Worm (Caenorhabditis elegans) whole organism, L4 larva: ENCODE results near the gene pap-3.

Experiments
- aha-1 ChIP-seq: fragments of 150-350 bp; peaks from one replicate; lab custom pipeline; 2014; ENCODE audit warnings: missing biosample characterization, missing genetic modification characterization
- ama-1 ChIP-seq: fragments of 150-350 bp; optimal IDR thresholded peaks from 2 replicates; lab custom pipeline; 2014; ENCODE audit warnings: inconsistent platforms, mixed read lengths
- ceh-32 ChIP-seq: sonication (generic microtip); optimal IDR thresholded peaks from 2 replicates; lab custom pipeline; 2016; ENCODE audit warnings: mild to moderate bottlenecking, missing genetic modification characterization, missing compliant biosample characterization; ENCODE audit not compliant: poor library complexity
- ceh-44 ChIP-seq: fragments of 200-800 bp; sonication (Bioruptor generic); IDR thresholded peaks from 2 replicates; pipeline ENCODE4 v1.3.6; 2022; ENCODE audit warnings: missing genetic modification reagents, missing genetic modification characterization, missing compliant biosample characterization
- dmd-9 ChIP-seq: fragments of 200-800 bp; sonication (Bioruptor generic); IDR thresholded peaks from 2 replicates; pipeline ENCODE4 v1.3.6; 2022; ENCODE audit warnings: missing genetic modification reagents, missing genetic modification characterization, missing compliant biosample characterization
- dpl-1 ChIP-seq: fragments of 150-350 bp; optimal IDR thresholded peaks from 2 replicates; lab custom pipeline; 2014; ENCODE audit warnings: missing biosample characterization, missing genetic modification reagents, missing genetic modification characterization
- dve-1 ChIP-seq: sonication (generic microtip); optimal IDR thresholded peaks from 2 replicates; lab custom pipeline; 2017; ENCODE audit warnings: antibody characterized with exemption, mild to moderate bottlenecking, missing genetic modification characterization, missing compliant biosample characterization; ENCODE audit not compliant: insufficient read depth
- egl-27 ChIP-seq: sonication (generic microtip); optimal IDR thresholded peaks from 3 replicates; lab custom pipeline; 2017; ENCODE audit warnings: missing biosample characterization, missing genetic modification reagents, missing genetic modification characterization
- fkh-10 ChIP-seq: fragments of 150-350 bp; optimal IDR thresholded peaks from 2 replicates; lab custom pipeline; 2014; ENCODE audit warnings: missing biosample characterization, missing genetic modification reagents, missing genetic modification characterization
- hif-1 ChIP-seq, 2 experiments: sonication (generic microtip); optimal IDR thresholded peaks; 2 replicates each; lab custom pipeline; 2016 to 2017; ENCODE audit warnings: missing compliant biosample characterization in 2 of 2, missing genetic modification characterization in 2 of 2, missing genetic modification reagents in 2 of 2, missing genotype in 2 of 2, mild to moderate bottlenecking in 1 of 2
- hlh-11 ChIP-seq: fragments of 200-800 bp; sonication (Bioruptor generic); optimal IDR thresholded peaks from 2 replicates; lab custom pipeline; 2018; ENCODE audit warnings: mild to moderate bottlenecking, missing genetic modification characterization, missing compliant biosample characterization
- hlh-30 ChIP-seq: sonication (generic microtip); optimal IDR thresholded peaks from 2 replicates; lab custom pipeline; 2017; ENCODE audit warnings: antibody characterized with exemption, mild to moderate bottlenecking, missing genetic modification characterization, missing compliant biosample characterization; ENCODE audit not compliant: insufficient read depth
- hmg-1.1 ChIP-seq: fragments of 200-800 bp; sonication (Bioruptor generic); IDR thresholded peaks from 2 replicates; pipeline ENCODE4 v1.3.6; 2022; ENCODE audit warnings: missing genetic modification reagents, missing genetic modification characterization, missing compliant biosample characterization
- lin-1 ChIP-seq: fragments of 200-800 bp; sonication (Bioruptor generic); IDR thresholded peaks from 2 replicates; pipeline ENCODE4 v1.3.6; 2022; ENCODE audit warnings: missing genetic modification reagents, missing genetic modification characterization, missing compliant biosample characterization
- lin-13 ChIP-seq: fragments of 150-350 bp; optimal IDR thresholded peaks from 2 replicates; lab custom pipeline; 2014; ENCODE audit warnings: missing biosample characterization, missing genetic modification reagents, missing genetic modification characterization
- lin-15B ChIP-seq: fragments of 150-350 bp; sonication (generic microtip); optimal IDR thresholded peaks from 3 replicates; lab custom pipeline; 2014; ENCODE audit warnings: missing biosample characterization, missing genetic modification characterization
- lin-38 ChIP-seq: fragments of 200-800 bp; sonication (Bioruptor generic); IDR thresholded peaks from 2 replicates; pipeline ENCODE4 v1.3.6; 2022; ENCODE audit warnings: missing genetic modification reagents, missing genetic modification characterization, missing compliant biosample characterization
- lsy-2 ChIP-seq, 2 experiments: fragments of 150-350 bp in 1 of 2; sonication (generic microtip) in 1 of 2; optimal IDR thresholded peaks; 2 replicates each; lab custom pipeline; 2014 to 2017; ENCODE audit warnings: missing biosample characterization in 2 of 2, missing genetic modification characterization in 2 of 2
- mdl-1 ChIP-seq, 2 experiments: fragments of 150-350 bp in 1 of 2; sonication (generic microtip) in 1 of 2; optimal IDR thresholded peaks; 2 replicates each; lab custom pipeline; 2014 to 2017; ENCODE audit warnings: missing biosample characterization in 2 of 2, missing genetic modification characterization in 2 of 2
- mep-1 ChIP-seq: fragments of 150-350 bp; sonication (generic microtip); optimal IDR thresholded peaks from 3 replicates; lab custom pipeline; 2014; ENCODE audit warnings: missing biosample characterization, missing genetic modification characterization
- mes-2 ChIP-seq: sonication (generic microtip); optimal IDR thresholded peaks from 2 replicates; lab custom pipeline; 2016; ENCODE audit warnings: missing genotype, mild to moderate bottlenecking, missing genetic modification characterization, missing compliant biosample characterization; ENCODE audit not compliant: poor library complexity, severe bottlenecking
- nhr-10 ChIP-seq: fragments of 150-350 bp; optimal IDR thresholded peaks from 2 replicates; lab custom pipeline; 2014; ENCODE audit warnings: missing biosample characterization, missing genetic modification characterization
- nhr-11 ChIP-seq: fragments of 150-350 bp; optimal IDR thresholded peaks from 2 replicates; lab custom pipeline; 2014; ENCODE audit warnings: missing biosample characterization, missing genetic modification characterization
- nhr-25 ChIP-seq: sonication (generic microtip); optimal IDR thresholded peaks from 2 replicates; lab custom pipeline; 2017; ENCODE audit warnings: missing genetic modification characterization, mild to moderate bottlenecking, missing compliant biosample characterization, antibody characterized with exemption, moderate library complexity, borderline replicate concordance; ENCODE audit not compliant: insufficient read depth
- nhr-28 ChIP-seq: fragments of 150-350 bp; optimal IDR thresholded peaks from 2 replicates; lab custom pipeline; 2014; ENCODE audit warnings: missing biosample characterization, missing genetic modification characterization
- nhr-42 ChIP-seq: fragments of 200-800 bp; sonication (Bioruptor generic); IDR thresholded peaks from 2 replicates; pipeline ENCODE4 v1.3.6; 2022; ENCODE audit warnings: missing genetic modification characterization, missing compliant biosample characterization
- nhr-6 ChIP-seq: fragments of 150-350 bp; optimal IDR thresholded peaks from 2 replicates; lab custom pipeline; 2014; ENCODE audit warnings: missing biosample characterization, missing genetic modification characterization
- nhr-76 ChIP-seq: fragments of 150-350 bp; optimal IDR thresholded peaks from 2 replicates; lab custom pipeline; 2014; ENCODE audit warnings: missing biosample characterization, missing genetic modification characterization
- php-3 ChIP-seq: fragments of 200-800 bp; sonication (Bioruptor generic); IDR thresholded peaks from 2 replicates; pipeline ENCODE4 v1.3.6; 2022; ENCODE audit warnings: missing genetic modification reagents, missing genetic modification characterization, missing compliant biosample characterization
- rbr-2 ChIP-seq: sonication (generic microtip); optimal IDR thresholded peaks from 2 replicates; lab custom pipeline; 2016; ENCODE audit warnings: missing genotype, missing genetic modification characterization, missing compliant biosample characterization
- set-16 ChIP-seq: fragments of 200-800 bp; sonication (Bioruptor generic); IDR thresholded peaks from 2 replicates; pipeline ENCODE4 v1.3.6; 2022; ENCODE audit warnings: missing genetic modification reagents, missing genetic modification characterization, missing compliant biosample characterization
- spr-3 ChIP-seq: fragments of 200-800 bp; sonication (Bioruptor generic); optimal IDR thresholded peaks from 2 replicates; lab custom pipeline; 2018; ENCODE audit warnings: mild to moderate bottlenecking, missing genetic modification characterization, missing compliant biosample characterization
- unc-130 ChIP-seq: sonication (generic microtip); optimal IDR thresholded peaks from 2 replicates; lab custom pipeline; 2016; ENCODE audit warnings: missing genetic modification reagents, missing genetic modification characterization, missing compliant biosample characterization
- unc-62 ChIP-seq, 3 experiments: fragments of 150-350 bp in 1 of 3; sonication (generic microtip); optimal IDR thresholded peaks in 2 of 3; peaks in 1 of 3; 1 replicate in 1 of 3; 2 replicates in 2 of 3; lab custom pipeline; 2014 to 2017; ENCODE audit warnings: missing biosample characterization in 3 of 3, missing genetic modification characterization in 3 of 3, missing genetic modification reagents in 3 of 3, missing genotype in 1 of 3
- zfp-3 ChIP-seq: fragments of 200-800 bp; sonication (Bioruptor generic); conservative IDR thresholded peaks from 2 replicates; pipeline ENCODE4 v1.3.6; 2022; ENCODE audit warnings: missing genetic modification reagents, missing genetic modification characterization, missing compliant biosample characterization
- zip-11 ChIP-seq: fragments of 200-800 bp; sonication (Bioruptor generic); IDR thresholded peaks from 2 replicates; pipeline ENCODE4 v1.3.6; 2022; ENCODE audit warnings: missing genetic modification characterization, missing compliant biosample characterization

The pap-3 gene

ce11 chrII:11782493-11782892 lies 33.9 kb downstream of the pap-3 start, which contains the start of gene F43G6.16 (continued):
- no peak for TF ChIP-seq nhr-25 (tag; lab: Kevin White, UChicago)

- peak; percentile 67 for TF ChIP-seq ama-1
- TF ChIP-seq dpl-1 (GFP tag; lab: Kevin White, UChicago), result peak; percentile 85
- TF ChIP-seq nhr-42, result peak; percentile 19; the same call in 1 of the 2 replicates
- peak; percentile 64 for TF ChIP-seq hlh-30 (tag; lab: Kevin White, UChicago)
- TF ChIP-seq mdl-1 (tag; optimal IDR thresholded peaks at IDR 0.05; lab: Kevin White, UChicago), result peak; percentile 23 to 65
- TF ChIP-seq lin-38, result peak; percentile 65
- TF ChIP-seq nhr-6 (tag; lab: Kevin White, UChicago), result peak; percentile 70
- TF ChIP-seq mep-1 (tag; lab: Kevin White, UChicago), result peak; percentile 55
- 0 out of 2 replicates have a peak, but pooled peaks have one; percentile 30 for TF ChIP-seq zfp-3
- peak; percentile 74 for TF ChIP-seq mes-2 (tag; lab: Kevin White, UChicago)
- peak; percentile 98 for TF ChIP-seq aha-1 (tag; lab: Kevin White, UChicago)
- TF ChIP-seq nhr-11 (tag; lab: Kevin White, UChicago), result peak; percentile 30
- TF ChIP-seq nhr-10, result no peak
- no peak for TF ChIP-seq lin-15B (tag; lab: Kevin White, UChicago)
- peak in 1 of 2 experiments; percentile 59 for TF ChIP-seq unc-62 (GFP tag; optimal IDR thresholded peaks at IDR 0.05 in 1 of 2; lab: Kevin White, UChicago)
- no peak for TF ChIP-seq unc-62 (tag; optimal IDR thresholded peaks at IDR 0.05; lab: Kevin White, UChicago)
- no peak for TF ChIP-seq zip-11 (GFP tag; lab: Robert Waterston, UW)
- peak; percentile 59 for TF ChIP-seq hlh-11 (tag; lab: Kevin White, UChicago)
- peak; percentile 64; the same call in 1 of the 2 replicates for TF ChIP-seq hmg-1.1 (GFP tag; lab: Robert Waterston, UW)
- TF ChIP-seq lsy-2 (tag; optimal IDR thresholded peaks at IDR 0.05; lab: Kevin White, UChicago), result peak in 1 of 2 experiments; percentile 86
- TF ChIP-seq unc-130, result peak; percentile 37
- 0 out of 2 replicates have a peak, but pooled peaks have one; percentile 6 for TF ChIP-seq set-16 (GFP tag; lab: Robert Waterston, UW)
- TF ChIP-seq nhr-76, result no peak
- TF ChIP-seq dve-1 (tag; lab: Kevin White, UChicago), result peak; percentile 37
- peak; percentile 28 for TF ChIP-seq nhr-28
- peak; percentile 31 for TF ChIP-seq lin-13 (GFP tag; lab: Kevin White, UChicago)
- peak in 1 of 2 experiments; percentile 32 for TF ChIP-seq hif-1 (tag; optimal IDR thresholded peaks at IDR 0.05; lab: Kevin White, UChicago)
- no peak for TF ChIP-seq lin-1 (GFP tag; lab: Robert Waterston, UW)
- TF ChIP-seq ceh-44, result 0 out of 2 replicates have a peak, but pooled peaks have one; percentile 59
- TF ChIP-seq egl-27, result no peak
- TF ChIP-seq, all 104 proteins: peak for 23
Observed at ce11 chrII:11777893-11778480, 38.4 kb downstream of the pap-3 start, which contains the start of the genes patr-1 and dna-2. TSS of gene patr-1 (minus strand) at chrII:11777943. TSS of gene dna-2 (plus strand) at chrII:11778430.

ce11 chrII:11774218-11774617 lies 42.2 kb downstream of the pap-3 start, which contains the start of gene F44E5.1:
TSS of gene F44E5.1 (minus strand) at chrII:11774559.
- TF ChIP-seq spr-3 (GFP tag; lab: Kevin White, UChicago) (no peak), nhr-11 (tag; lab: Kevin White, UChicago) (no peak), zfp-3 (peak; percentile 59; the same call in 1 of the 2 replicates), hmg-1.1 (GFP tag; lab: Robert Waterston, UW) (0 out of 2 replicates have a peak, but pooled peaks have one; percentile 11), mes-2 (tag; lab: Kevin White, UChicago) (peak; percentile 9), dmd-9 (GFP tag; lab: Robert Waterston, UW) (no peak), fkh-10 (GFP tag; lab: Kevin White, UChicago) (no peak), ama-1 (peak; percentile 86), rbr-2 (tag; lab: Kevin White, UChicago) (no peak), lin-38 (peak; percentile 46), dve-1 (tag; lab: Kevin White, UChicago) (no peak), php-3 (peak; percentile 62; the same call in 1 of the 2 replicates), ceh-32 (tag; lab: Kevin White, UChicago) (no peak)
